Worm (Caenorhabditis elegans) whole organism, young adult: ENCODE data around the gene hog-1.

ENCODE experiments used
- ets-4 ChIP-seq: fragments of 200-800 bp; sonication (Bioruptor generic); optimal IDR thresholded peaks from 2 replicates; lab custom pipeline; 2018; ENCODE audit warnings: mild to moderate bottlenecking, missing genetic modification characterization, missing compliant biosample characterization
- hsf-1 ChIP-seq: fragments of 200-800 bp; sonication (Bioruptor generic); IDR thresholded peaks from 2 replicates; pipeline ENCODE4 v1.3.6; 2022; ENCODE audit warnings: missing genetic modification reagents, missing genetic modification characterization, missing compliant biosample characterization
- lin-35 ChIP-seq, 3 experiments: fragments of 150-350 bp in 2 of 3; sonication (generic microtip) in 1 of 3; optimal IDR thresholded peaks; 2 replicates each; lab custom pipeline; 2014 to 2018; ENCODE audit warnings: missing biosample characterization in 3 of 3, missing genetic modification characterization in 3 of 3, missing genetic modification reagents in 3 of 3
- mxl-1 ChIP-seq: sonication (generic microtip); optimal IDR thresholded peaks from 2 replicates; lab custom pipeline; 2016; ENCODE audit warnings: missing genetic modification characterization, missing compliant biosample characterization
- nfya-2 ChIP-seq: fragments of 200-800 bp; sonication (Bioruptor generic); IDR thresholded peaks from 2 replicates; pipeline ENCODE4 v1.3.6; 2022; ENCODE audit warnings: missing genetic modification reagents, missing genetic modification characterization, missing compliant biosample characterization
- pha-4 ChIP-seq: fragments of 150-350 bp; sonication (generic microtip); optimal IDR thresholded peaks from 2 replicates; lab custom pipeline; 2014; ENCODE audit warnings: missing biosample characterization, missing genetic modification reagents, missing genetic modification characterization
- snpc-1.3 ChIP-seq: sonication (generic microtip); optimal IDR thresholded peaks from 2 replicates; lab custom pipeline; 2017; ENCODE audit warnings: missing genetic modification characterization, mild to moderate bottlenecking, missing compliant biosample characterization, antibody characterized with exemption, moderate library complexity, missing genotype, missing genetic modification reagents; ENCODE audit not compliant: insufficient read depth

- TF ChIP-seq mxl-1 = no peak
- TF ChIP-seq hsf-1 (GFP tag; lab: Robert Waterston, UW) = no peak
- no peak for TF ChIP-seq lin-35 (GFP tag; optimal IDR thresholded peaks at IDR 0.05; lab: Kevin White, UChicago)
- TF ChIP-seq ets-4 = no peak
- TF ChIP-seq snpc-1.3 = no peak
- no peak for TF ChIP-seq pha-4 (tag; lab: Kevin White, UChicago)
- no peak for TF ChIP-seq nfya-2 (GFP tag; lab: Robert Waterston, UW)
These were observed 8.3 kb upstream of the hog-1 start, which contains the start of gene ctbp-1 for ce11 chrX:5862408-5862807.
